Fruit fly (Drosophila melanogaster): Measurements from ENCODE around the gene RhoGAP71E.

RhoGAP71E gene

DNA sequence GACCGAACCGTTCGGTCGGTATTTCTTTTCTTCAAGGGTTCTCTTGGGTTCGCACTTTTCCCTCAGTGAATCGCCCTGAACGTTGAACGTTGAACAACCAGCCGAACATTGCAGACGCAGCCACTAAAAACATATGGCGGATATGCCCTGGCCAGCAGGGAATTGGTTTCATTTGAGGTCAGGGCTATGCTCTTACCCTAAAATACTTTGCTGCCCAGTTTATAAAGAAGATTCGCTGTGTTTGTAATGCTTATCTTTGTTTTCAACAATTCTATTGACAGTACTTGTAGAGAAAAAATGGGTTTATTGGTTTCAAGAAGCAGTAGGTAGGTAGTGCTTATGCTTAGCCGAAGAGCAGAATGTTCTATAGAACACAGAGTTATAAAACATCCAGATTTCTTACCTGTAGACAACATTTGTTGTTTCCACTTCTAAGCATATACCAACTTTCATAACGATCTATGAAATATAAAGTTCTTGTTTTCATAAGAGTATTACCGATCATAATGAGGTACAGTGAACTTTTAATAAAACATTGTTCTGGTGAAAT, 6.6 kb downstream of the RhoGAP71E start (continued):
- TF ChIP-seq wdn (GFP tag; IDR thresholded peaks at IDR 0.05) (0 out of 2 replicates have a peak, but pooled peaks have one; percentile 17), az2 (GFP tag; optimal IDR thresholded peaks at IDR 0.05) (no peak), lab (GFP tag; optimal IDR thresholded peaks at IDR 0.05) (peak; percentile 29), CG8290 (GFP tag; optimal IDR thresholded peaks at IDR 0.05) (no peak), CG8290 (tag; optimal IDR thresholded peaks at IDR 0.05) (peak in 1 of 2 experiments; percentile 21), dimm (GFP tag; IDR thresholded peaks at IDR 0.05) (no peak), dan (GFP tag; IDR thresholded peaks at IDR 0.05) (no peak), NC2α (GFP tag; optimal IDR thresholded peaks at IDR 0.05) (no peak), seq (GFP tag; IDR thresholded peaks at IDR 0.05) (no peak), Meics (GFP tag; optimal IDR thresholded peaks at IDR 0.05) (no peak), cg (GFP tag; optimal IDR thresholded peaks at IDR 0.05) (no peak), CG12769 (tag; optimal IDR thresholded peaks at IDR 0.05) (peak; percentile 5), CG8924 (tag; optimal IDR thresholded peaks at IDR 0.05) (peak; percentile 10), bab2 (GFP tag; optimal IDR thresholded peaks at IDR 0.05) (no peak), CG16779 (GFP tag; IDR thresholded peaks at IDR 0.05) (no peak), corto (GFP tag; optimal IDR thresholded peaks at IDR 0.05) (no peak), NK7.1 (GFP tag; optimal IDR thresholded peaks at IDR 0.05) (no peak), dmrt99B (tag; optimal IDR thresholded peaks at IDR 0.05) (peak; percentile 10), oc (tag; optimal IDR thresholded peaks at IDR 0.05) (no peak), her (GFP tag; optimal IDR thresholded peaks at IDR 0.05) (no peak), jumu (GFP tag; optimal IDR thresholded peaks at IDR 0.05) (no peak), CG3726 (GFP tag; IDR thresholded peaks at IDR 0.05) (no peak), CG34224 (GFP tag; IDR thresholded peaks at IDR 0.05; ENCODE audit: partially characterized antibody) (no peak), D (optimal IDR thresholded peaks at IDR 0.05) (peak; percentile 9), D (GFP tag; optimal IDR thresholded peaks at IDR 0.05) (peak; percentile 7), CG6272 (GFP tag; IDR thresholded peaks at IDR 0.05) (no peak), CG2120 (GFP tag; optimal IDR thresholded peaks at IDR 0.05) (peak; percentile 42), CG10366 (GFP tag; IDR thresholded peaks at IDR 0.05) (peak; percentile 9; the same call in 1 of the 2 replicates), Rfx (GFP tag; IDR thresholded peaks at IDR 0.05) (peak; percentile 14; the same call in 1 of the 2 replicates), CG15601 (tag; optimal IDR thresholded peaks at IDR 0.05) (peak; percentile 37), CG14965 (GFP tag; optimal IDR thresholded peaks at IDR 0.05; ENCODE audit: borderline replicate concordance) (no peak), sens (GFP tag) (peak; percentile 68), Hr51 (GFP tag; optimal IDR thresholded peaks at IDR 0.05) (peak in 1 of 2 experiments; percentile 29), CoRest (tag; optimal IDR thresholded peaks at IDR 0.05) (peak; percentile 8), CG14050 (GFP tag; IDR thresholded peaks at IDR 0.05) (0 out of 3 replicates have a peak, but pooled peaks have one; percentile 27), ttk (GFP tag; IDR thresholded peaks at IDR 0.05) (no peak), CG32532 (GFP tag; IDR thresholded peaks at IDR 0.05) (no peak), prd (optimal IDR thresholded peaks at IDR 0.05) (no peak), prd (GFP tag; IDR thresholded peaks at IDR 0.05) (0 out of 3 replicates have a peak, but pooled peaks have one; percentile 26), pum (GFP tag; optimal IDR thresholded peaks at IDR 0.05) (no peak), Ravus (GFP tag; IDR thresholded peaks at IDR 0.05) (no peak), CG10274 (GFP tag; optimal IDR thresholded peaks at IDR 0.05) (no peak), Optix (GFP tag; IDR thresholded peaks at IDR 0.05) (no peak), bigmax (GFP tag; optimal IDR thresholded peaks at IDR 0.05) (no peak), zfh1 (GFP tag; IDR thresholded peaks at IDR 0.05) (0 out of 3 replicates have a peak, but pooled peaks have one; percentile 34), Hmr (GFP tag; optimal IDR thresholded peaks at IDR 0.05) (peak; percentile 18), CG11093 (GFP tag; IDR thresholded peaks at IDR 0.05) (no peak), ems (GFP tag; optimal IDR thresholded peaks at IDR 0.05) (no peak), ci (GFP tag; IDR thresholded peaks at IDR 0.05) (0 out of 3 replicates have a peak, but pooled peaks have one; percentile 39), CG16815 (GFP tag; optimal IDR thresholded peaks at IDR 0.05) (no peak), Mes4 (GFP tag; optimal IDR thresholded peaks at IDR 0.05) (no peak), zen (tag; optimal IDR thresholded peaks at IDR 0.05) (no peak)

Measured in whole organism, embryonic.